Fruit fly (Drosophila melanogaster) whole organism, prepupa: ENCODE results near the gene CG32161.
A peak's percentile ranks its signal among the peaks of the same experiment; 100 is the strongest.

Experiments used
- Blimp-1 ChIP-seq: fragments of 200-800 bp; sonication (Bioruptor generic); optimal IDR thresholded peaks from 3 replicates; lab custom pipeline; 2017; ENCODE audit warnings: missing biosample characterization, missing genetic modification characterization, mild to moderate bottlenecking, moderate library complexity, missing genetic modification reagents
- CG10631 ChIP-seq: fragments of 200-800 bp; sonication (Bioruptor generic); optimal IDR thresholded peaks from 2 replicates; lab custom pipeline; 2016; ENCODE audit warnings: missing biosample characterization, missing genetic modification characterization
- CG10669 ChIP-seq: fragments of 200-800 bp; sonication (Bioruptor generic); optimal IDR thresholded peaks from 3 replicates; lab custom pipeline; 2018; ENCODE audit warnings: missing biosample characterization, mild to moderate bottlenecking, missing genetic modification characterization, moderate library complexity
- CG11294 ChIP-seq: fragments of 200-800 bp; sonication (Bioruptor generic); IDR thresholded peaks from 2 replicates; pipeline ENCODE4 v1.3.6; 2022; ENCODE audit warnings: missing biosample characterization, missing genetic modification characterization
- CG11762 ChIP-seq: fragments of 200-800 bp; sonication (Bioruptor generic); optimal IDR thresholded peaks from 3 replicates; lab custom pipeline; 2016; ENCODE audit warnings: missing biosample characterization, missing genetic modification characterization; ENCODE audit not compliant: insufficient read depth
- CG11902 ChIP-seq: fragments of 200-800 bp; sonication (Bioruptor generic); optimal IDR thresholded peaks from 3 replicates; lab custom pipeline; 2016; ENCODE audit warnings: missing biosample characterization, missing genetic modification characterization
- CG15336 ChIP-seq: fragments of 200-800 bp; sonication (Bioruptor generic); IDR thresholded peaks from 2 replicates; pipeline ENCODE4 v1.3.6; 2022; ENCODE audit warnings: missing biosample characterization, missing genetic modification characterization
- CG16779 ChIP-seq: fragments of 200-800 bp; sonication (Bioruptor generic); optimal IDR thresholded peaks from 3 replicates; lab custom pipeline; 2017; ENCODE audit warnings: missing biosample characterization, mild to moderate bottlenecking, missing genetic modification characterization
- CG3032 ChIP-seq: fragments of 200-800 bp; optimal IDR thresholded peaks from 2 replicates; lab custom pipeline; 2019; ENCODE audit warnings: missing biosample characterization, mild to moderate bottlenecking, missing genetic modification characterization, moderate library complexity
- CG31627 ChIP-seq: fragments of 200-800 bp; sonication (Bioruptor generic); optimal IDR thresholded peaks from 3 replicates; lab custom pipeline; 2016; ENCODE audit warnings: missing biosample characterization, missing genetic modification characterization
- CG32006 ChIP-seq: fragments of 200-800 bp; sonication (Bioruptor generic); optimal IDR thresholded peaks from 3 replicates; lab custom pipeline; 2017; ENCODE audit warnings: missing biosample characterization, mild to moderate bottlenecking, missing genetic modification characterization
- CG34406 ChIP-seq: fragments of 200-800 bp; sonication (Bioruptor generic); optimal IDR thresholded peaks from 3 replicates; lab custom pipeline; 2016; ENCODE audit warnings: missing biosample characterization, missing genetic modification characterization
- CG3919 ChIP-seq: fragments of 200-800 bp; sonication (Bioruptor generic); optimal IDR thresholded peaks from 3 replicates; lab custom pipeline; 2016; ENCODE audit warnings: missing biosample characterization, missing genetic modification characterization
- CG4318 ChIP-seq: fragments of 200-800 bp; sonication (Bioruptor generic); optimal IDR thresholded peaks from 3 replicates; lab custom pipeline; 2017; ENCODE audit warnings: missing biosample characterization, mild to moderate bottlenecking, missing genetic modification characterization
- CG6163 ChIP-seq: fragments of 200-800 bp; sonication (Bioruptor generic); IDR thresholded peaks from 3 replicates; pipeline ENCODE4 v1.3.6; 2022; ENCODE audit warnings: missing biosample characterization, missing genetic modification characterization
- CG6276 ChIP-seq: fragments of 200-800 bp; sonication (Bioruptor generic); optimal IDR thresholded peaks from 2 replicates; lab custom pipeline; 2017; ENCODE audit warnings: missing biosample characterization, mild to moderate bottlenecking, missing genetic modification characterization
- CG6792 ChIP-seq: fragments of 200-800 bp; sonication (Bioruptor generic); optimal IDR thresholded peaks from 3 replicates; lab custom pipeline; 2016; ENCODE audit warnings: missing biosample characterization, missing genetic modification characterization
- CG6808 ChIP-seq: fragments of 200-800 bp; sonication (Bioruptor generic); optimal IDR thresholded peaks from 3 replicates; lab custom pipeline; 2017; ENCODE audit warnings: missing biosample characterization, missing genetic modification characterization, mild to moderate bottlenecking, moderate library complexity, missing genetic modification reagents
- CG6854 ChIP-seq: fragments of 200-800 bp; sonication (Bioruptor generic); optimal IDR thresholded peaks from 2 replicates; lab custom pipeline; 2017; ENCODE audit warnings: missing biosample characterization, mild to moderate bottlenecking, missing genetic modification characterization
- CG7368 ChIP-seq: fragments of 200-800 bp; sonication (Bioruptor generic); optimal IDR thresholded peaks from 3 replicates; lab custom pipeline; 2016; ENCODE audit warnings: missing biosample characterization, missing genetic modification characterization
- CG8119 ChIP-seq: fragments of 200-800 bp; sonication (Bioruptor generic); IDR thresholded peaks from 3 replicates; pipeline ENCODE4 v1.3.6; 2022; ENCODE audit warnings: missing biosample characterization, missing genetic modification characterization
- CG8632 ChIP-seq: fragments of 200-800 bp; sonication (Bioruptor generic); optimal IDR thresholded peaks from 3 replicates; lab custom pipeline; 2016; ENCODE audit warnings: missing biosample characterization, missing genetic modification characterization
- CG9139 ChIP-seq: fragments of 200-800 bp; sonication (Bioruptor generic); optimal IDR thresholded peaks from 3 replicates; lab custom pipeline; 2017; ENCODE audit warnings: missing biosample characterization, mild to moderate bottlenecking, missing genetic modification characterization
- Eip75B ChIP-seq: fragments of 200-800 bp; sonication (Bioruptor generic); optimal IDR thresholded peaks from 3 replicates; lab custom pipeline; 2016; ENCODE audit warnings: missing biosample characterization, missing genetic modification characterization
- Eip93F ChIP-seq: fragments of 200-800 bp; sonication (Bioruptor generic); optimal IDR thresholded peaks from 2 replicates; lab custom pipeline; 2016; ENCODE audit warnings: missing biosample characterization, mild to moderate bottlenecking, missing genetic modification characterization
- Ets21C ChIP-seq: fragments of 200-800 bp; sonication (Bioruptor generic); optimal IDR thresholded peaks from 3 replicates; lab custom pipeline; 2016; ENCODE audit warnings: missing biosample characterization, missing genetic modification characterization
- Gug ChIP-seq: fragments of 200-800 bp; sonication (Bioruptor generic); IDR thresholded peaks from 2 replicates; pipeline ENCODE4 v1.3.6; 2022; ENCODE audit warnings: missing biosample characterization, missing genetic modification characterization
- Hr38 ChIP-seq: sonication (Bioruptor generic); optimal IDR thresholded peaks from 2 replicates; lab custom pipeline; 2016; ENCODE audit warnings: missing biosample characterization, missing genetic modification characterization
- Hr39 ChIP-seq: fragments of 200-800 bp; sonication (Bioruptor generic); optimal IDR thresholded peaks from 2 replicates; lab custom pipeline; 2016; ENCODE audit warnings: missing biosample characterization, missing genetic modification characterization
- Hr4 ChIP-seq: fragments of 200-800 bp; sonication (Bioruptor generic); optimal IDR thresholded peaks from 3 replicates; lab custom pipeline; 2016; ENCODE audit warnings: missing biosample characterization, missing genetic modification characterization
- Lpt ChIP-seq: fragments of 200-800 bp; sonication (Bioruptor generic); optimal IDR thresholded peaks from 3 replicates; lab custom pipeline; 2016; ENCODE audit warnings: missing biosample characterization, missing genetic modification characterization
- Met ChIP-seq: fragments of 200-800 bp; sonication (Bioruptor generic); optimal IDR thresholded peaks from 3 replicates; lab custom pipeline; 2016; ENCODE audit warnings: missing biosample characterization, missing genetic modification characterization
- OdsH ChIP-seq: fragments of 200-800 bp; sonication (Bioruptor generic); optimal IDR thresholded peaks from 3 replicates; lab custom pipeline; 2016; ENCODE audit warnings: missing biosample characterization, missing genetic modification characterization
- Smox ChIP-seq: fragments of 200-800 bp; sonication (Bioruptor generic); optimal IDR thresholded peaks from 3 replicates; lab custom pipeline; 2016; ENCODE audit warnings: missing biosample characterization, missing genetic modification characterization
- Sox14 ChIP-seq: fragments of 200-800 bp; sonication (Bioruptor generic); optimal IDR thresholded peaks from 3 replicates; lab custom pipeline; 2016; ENCODE audit warnings: missing biosample characterization, missing genetic modification characterization
- acj6 ChIP-seq: fragments of 200-800 bp; sonication (Bioruptor generic); optimal IDR thresholded peaks from 3 replicates; lab custom pipeline; 2016; ENCODE audit warnings: missing biosample characterization, missing genetic modification characterization
- dac ChIP-seq: fragments of 200-800 bp; sonication (Bioruptor generic); optimal IDR thresholded peaks from 2 replicates; lab custom pipeline; 2017; ENCODE audit warnings: missing biosample characterization, mild to moderate bottlenecking, missing genetic modification characterization
- dsx ChIP-seq: fragments of 200-800 bp; optimal IDR thresholded peaks from 3 replicates; lab custom pipeline; 2019; ENCODE audit warnings: missing biosample characterization, mild to moderate bottlenecking, missing genetic modification characterization, moderate library complexity; ENCODE audit not compliant: poor library complexity, severe bottlenecking
- esn ChIP-seq: fragments of 200-800 bp; sonication (Bioruptor generic); optimal IDR thresholded peaks from 2 replicates; lab custom pipeline; 2016; ENCODE audit warnings: missing biosample characterization, mild to moderate bottlenecking, missing genetic modification characterization, moderate library complexity
- fd59A ChIP-seq: fragments of 200-800 bp; sonication (Bioruptor generic); optimal IDR thresholded peaks from 2 replicates; lab custom pipeline; 2017; ENCODE audit warnings: missing biosample characterization, mild to moderate bottlenecking, missing genetic modification characterization, missing genetic modification reagents
- fkh ChIP-seq: fragments of 200-800 bp; sonication (Bioruptor generic); optimal IDR thresholded peaks from 3 replicates; lab custom pipeline; 2017; ENCODE audit warnings: missing biosample characterization, mild to moderate bottlenecking, missing genetic modification characterization, moderate library complexity
- lz ChIP-seq: fragments of 200-800 bp; sonication (Bioruptor generic); optimal IDR thresholded peaks from 3 replicates; lab custom pipeline; 2016; ENCODE audit warnings: missing biosample characterization, missing genetic modification characterization
- net ChIP-seq: fragments of 200-800 bp; sonication (Bioruptor generic); optimal IDR thresholded peaks from 3 replicates; lab custom pipeline; 2016; ENCODE audit warnings: missing biosample characterization, missing genetic modification characterization
- pdm3 ChIP-seq: fragments of 200-800 bp; sonication (Bioruptor generic); optimal IDR thresholded peaks from 3 replicates; lab custom pipeline; 2016; ENCODE audit warnings: missing biosample characterization, missing genetic modification characterization
- spab ChIP-seq: fragments of 200-800 bp; sonication (Bioruptor generic); optimal IDR thresholded peaks from 2 replicates; lab custom pipeline; 2017; ENCODE audit warnings: missing biosample characterization, mild to moderate bottlenecking, missing genetic modification characterization, missing genetic modification reagents
- topi ChIP-seq: fragments of 200-800 bp; sonication (Bioruptor generic); optimal IDR thresholded peaks from 3 replicates; lab custom pipeline; 2016; ENCODE audit warnings: missing biosample characterization, missing genetic modification characterization
- vri ChIP-seq: fragments of 200-800 bp; sonication (Bioruptor generic); optimal IDR thresholded peaks from 3 replicates; lab custom pipeline; 2016; ENCODE audit warnings: missing biosample characterization, mild to moderate bottlenecking, missing genetic modification characterization

Gene CG32161

DNA sequence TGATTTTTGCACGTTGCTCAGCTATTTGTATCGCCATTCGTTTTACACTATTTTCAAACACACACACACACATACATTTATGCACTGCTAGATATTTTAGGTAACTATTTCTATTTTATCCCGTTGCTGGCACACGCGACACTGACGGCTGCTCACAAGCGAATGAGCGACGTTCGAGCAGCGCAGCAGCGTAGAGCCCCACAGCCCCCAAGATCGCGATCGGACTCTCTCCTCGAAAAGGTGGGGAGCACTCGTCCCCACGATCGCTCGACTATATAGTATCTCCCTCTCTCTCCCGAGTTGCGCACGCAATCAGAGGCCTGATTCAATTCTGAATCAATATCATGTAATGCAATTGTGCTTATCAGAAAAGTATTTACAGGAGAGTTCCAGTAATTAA is 46.0 kb upstream of the CG32161 start (continued):
- TF ChIP-seq CG16779 (tag; lab: Kevin White, UChicago) (peak; percentile 46), Smox (GFP tag; lab: Kevin White, UChicago) (no peak), vri (GFP tag; lab: Kevin White, UChicago) (peak; percentile 87), CG4318 (GFP tag; lab: Kevin White, UChicago) (no peak), CG10631 (no peak), Sox14 (GFP tag; lab: Kevin White, UChicago) (no peak), lz (GFP tag; lab: Kevin White, UChicago) (no peak), CG6276 (GFP tag; lab: Kevin White, UChicago) (peak; percentile 53)
- TF ChIP-seq, all 60 proteins: peak for 29

DNA sequence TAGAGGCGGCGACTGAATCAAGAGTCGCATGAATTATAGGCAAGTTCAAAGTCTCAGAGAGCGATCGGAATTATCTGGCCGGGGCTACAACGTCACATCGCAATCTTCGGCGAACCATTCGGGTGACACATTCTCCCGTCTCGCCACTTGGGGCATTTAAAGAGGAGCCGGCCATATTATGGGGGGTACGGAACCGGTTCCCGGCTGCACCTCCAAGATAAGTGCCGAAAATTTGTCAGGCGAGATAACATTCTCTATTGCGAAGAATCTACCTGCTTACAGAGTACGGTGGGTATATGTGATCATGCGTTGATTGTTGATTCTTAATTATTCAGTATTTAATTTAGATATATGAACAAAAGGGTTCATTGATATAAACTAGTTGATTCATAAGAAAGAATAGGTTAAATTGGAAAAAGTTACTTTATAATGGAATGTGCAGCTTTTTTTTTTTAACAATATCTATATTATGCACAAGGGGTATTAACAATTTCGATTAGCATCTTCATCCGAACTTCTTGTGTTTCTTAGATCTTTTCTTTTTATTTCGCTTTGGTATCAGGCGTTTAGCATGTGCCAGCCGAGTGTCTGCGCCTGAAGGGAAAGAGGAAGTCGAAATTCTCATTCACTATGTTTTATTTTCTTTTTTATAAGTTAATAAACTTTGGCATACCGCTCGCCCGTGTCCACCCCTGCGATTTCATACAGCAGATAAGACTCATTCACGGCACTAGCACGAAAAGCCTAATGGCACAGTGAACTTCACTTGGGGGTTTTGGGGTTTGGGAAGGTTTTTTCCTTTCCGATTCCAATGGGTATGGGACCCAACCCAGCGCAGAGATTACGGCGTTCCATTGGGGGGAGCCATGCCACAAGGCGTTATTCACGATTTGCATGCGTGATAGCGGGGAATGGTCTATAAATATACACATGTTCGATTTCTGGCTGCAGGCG is 44.3 kb upstream of the CG32161 start:
- TF ChIP-seq dac (GFP tag; lab: Kevin White, UChicago) (no peak), spab (GFP tag; lab: Kevin White, UChicago) (no peak), CG31627 (GFP tag; lab: Kevin White, UChicago) (peak; percentile 26), Ets21C (GFP tag; lab: Kevin White, UChicago) (peak; percentile 17), Eip93F (GFP tag; lab: Kevin White, UChicago) (peak; percentile 41), CG15336 (GFP tag; lab: Robert Waterston, UW) (peak; percentile 54; the same call in 1 of the 2 replicates), CG6792 (GFP tag; lab: Kevin White, UChicago) (no peak), CG9139 (peak; percentile 32), CG8119 (GFP tag; lab: Robert Waterston, UW) (0 out of 3 replicates have a peak, but pooled peaks have one; percentile 13), Gug (GFP tag; lab: Robert Waterston, UW) (no peak), Lpt (GFP tag; lab: Kevin White, UChicago) (no peak), dsx (GFP tag; lab: Kevin White, UChicago) (no peak), net (GFP tag; lab: Kevin White, UChicago) (peak; percentile 26), Sox14 (GFP tag; lab: Kevin White, UChicago) (peak; percentile 52), esn (GFP tag; lab: Kevin White, UChicago) (peak; percentile 62), fkh (GFP tag; lab: Kevin White, UChicago) (peak; percentile 50), CG11762 (GFP tag; lab: Kevin White, UChicago) (peak; percentile 25), Hr4 (GFP tag; lab: Kevin White, UChicago) (peak; percentile 53), topi (GFP tag; lab: Kevin White, UChicago) (peak; percentile 46), CG32006 (GFP tag; lab: Kevin White, UChicago) (peak; percentile 68), Eip75B (GFP tag; lab: Kevin White, UChicago) (no peak), CG3919 (no peak), CG6808 (GFP tag; lab: Kevin White, UChicago) (peak; percentile 51), Hr39 (peak; percentile 49), acj6 (GFP tag; lab: Kevin White, UChicago) (peak; percentile 35), CG6854 (GFP tag; lab: Kevin White, UChicago) (peak; percentile 39), CG10669 (GFP tag; lab: Kevin White, UChicago) (no peak), vri (GFP tag; lab: Kevin White, UChicago) (peak; percentile 88), CG7368 (GFP tag; lab: Kevin White, UChicago) (no peak), Smox (GFP tag; lab: Kevin White, UChicago) (peak; percentile 56), CG11902 (GFP tag; lab: Kevin White, UChicago) (no peak), CG4318 (GFP tag; lab: Kevin White, UChicago) (peak; percentile 22), CG6163 (GFP tag; lab: Robert Waterston, UW) (no peak), pdm3 (peak; percentile 37), Met (GFP tag; lab: Kevin White, UChicago) (peak; percentile 64), CG11294 (GFP tag; lab: Robert Waterston, UW) (no peak), CG34406 (GFP tag; lab: Kevin White, UChicago) (no peak), Hr38 (no peak), Blimp-1 (GFP tag; lab: Kevin White, UChicago) (no peak), OdsH (GFP tag; lab: Kevin White, UChicago) (peak; percentile 16), lz (GFP tag; lab: Kevin White, UChicago) (peak; percentile 39), fd59A (GFP tag; lab: Kevin White, UChicago) (no peak), CG3032 (no peak), CG8632 (GFP tag; lab: Kevin White, UChicago) (no peak)
